Fruit fly (Drosophila melanogaster) whole organism, embryonic: ENCODE data around the gene Rpn1.

ENCODE experiments used
- CG11398 ChIP-seq: fragments of 200-800 bp; sonication (Bioruptor generic); optimal IDR thresholded peaks from 2 replicates; lab custom pipeline; 2016; ENCODE audit warnings: missing biosample characterization, missing genetic modification characterization
- CG11456 ChIP-seq: fragments of 200-800 bp; sonication (Bioruptor generic); IDR thresholded peaks from 3 replicates; pipeline ENCODE4 v1.3.6; 2022; ENCODE audit warnings: missing biosample characterization, missing genetic modification characterization
- CG11504 ChIP-seq: fragments of 200-800 bp; sonication (Bioruptor generic); optimal IDR thresholded peaks from 3 replicates; lab custom pipeline; 2019; ENCODE audit warnings: missing biosample characterization, mild to moderate bottlenecking, missing genetic modification characterization, moderate library complexity
- CG11696 ChIP-seq: fragments of 200-800 bp; sonication (Bioruptor generic); IDR thresholded peaks from 2 replicates; pipeline ENCODE4 v1.3.6; 2022; ENCODE audit warnings: missing biosample characterization, missing genetic modification characterization
- CG12071 ChIP-seq: fragments of 200-800 bp; sonication (Bioruptor generic); optimal IDR thresholded peaks from 3 replicates; lab custom pipeline; 2018; ENCODE audit warnings: missing biosample characterization, mild to moderate bottlenecking, missing genetic modification characterization
- CG13123 ChIP-seq: fragments of 200-800 bp; sonication (Bioruptor generic); optimal IDR thresholded peaks from 2 replicates; lab custom pipeline; 2016; ENCODE audit warnings: missing biosample characterization, missing genetic modification characterization
- CG13624 ChIP-seq: fragments of 200-800 bp; sonication (Bioruptor generic); optimal IDR thresholded peaks from 2 replicates; lab custom pipeline; 2016; ENCODE audit warnings: missing biosample characterization, missing genetic modification characterization
- CG14441 ChIP-seq: fragments of 200-800 bp; sonication (Bioruptor generic); IDR thresholded peaks from 2 replicates; pipeline ENCODE4 v1.3.6; 2022; ENCODE audit warnings: missing biosample characterization, missing genetic modification characterization
- CG17612 ChIP-seq: fragments of 200-800 bp; sonication (Bioruptor generic); IDR thresholded peaks from 2 replicates; pipeline ENCODE4 v1.3.6; 2022; ENCODE audit warnings: missing biosample characterization, missing genetic modification characterization
- CG17912 ChIP-seq: fragments of 200-800 bp; sonication (Bioruptor generic); optimal IDR thresholded peaks from 2 replicates; lab custom pipeline; 2018; ENCODE audit warnings: missing biosample characterization, mild to moderate bottlenecking, missing genetic modification characterization
- CG18599 ChIP-seq: fragments of 200-800 bp; sonication (Bioruptor generic); optimal IDR thresholded peaks from 3 replicates; lab custom pipeline; 2017; ENCODE audit warnings: missing biosample characterization, missing genetic modification characterization, mild to moderate bottlenecking, moderate library complexity, missing genetic modification reagents
- CG34422 ChIP-seq: fragments of 200-800 bp; sonication (Bioruptor generic); IDR thresholded peaks from 3 replicates; pipeline ENCODE4 v1.3.6; 2022; ENCODE audit warnings: missing biosample characterization, missing genetic modification characterization
- CG3726 ChIP-seq: fragments of 200-800 bp; sonication (Bioruptor generic); IDR thresholded peaks from 3 replicates; pipeline ENCODE4, ENCODE4 v1.3.6; 2022; ENCODE audit warnings: missing biosample characterization, missing genetic modification characterization
- CG43689 ChIP-seq: fragments of 200-800 bp; sonication (Bioruptor generic); IDR thresholded peaks from 2 replicates; pipeline ENCODE4 v1.3.6; 2022; ENCODE audit warnings: missing biosample characterization, missing genetic modification characterization
- CG4707 ChIP-seq: fragments of 200-800 bp; sonication (Bioruptor generic); optimal IDR thresholded peaks from 2 replicates; lab custom pipeline; 2018; ENCODE audit warnings: missing biosample characterization, mild to moderate bottlenecking, missing genetic modification characterization, moderate library complexity
- CG4730 ChIP-seq: fragments of 200-800 bp; sonication (Bioruptor generic); IDR thresholded peaks from 2 replicates; pipeline ENCODE4 v1.3.6; 2022; ENCODE audit warnings: missing biosample characterization, missing genetic modification characterization
- CG6791 ChIP-seq: fragments of 200-800 bp; sonication (Bioruptor generic); IDR thresholded peaks from 3 replicates; pipeline ENCODE4 v1.3.6; 2022; ENCODE audit warnings: missing biosample characterization, missing genetic modification characterization; ENCODE audit not compliant: partially characterized antibody
- CG7372 ChIP-seq: fragments of 200-800 bp; sonication (Bioruptor generic); IDR thresholded peaks from 2 replicates; pipeline ENCODE4 v1.3.6; 2022; ENCODE audit warnings: missing biosample characterization, missing genetic modification characterization
- CG7556 ChIP-seq: fragments of 200-800 bp; sonication (Bioruptor generic); optimal IDR thresholded peaks from 2 replicates; lab custom pipeline; 2017; ENCODE audit warnings: missing biosample characterization, mild to moderate bottlenecking, missing genetic modification characterization
- CG7839 ChIP-seq: fragments of 200-800 bp; sonication (Bioruptor generic); optimal IDR thresholded peaks from 3 replicates; lab custom pipeline; 2018; ENCODE audit warnings: missing biosample characterization, mild to moderate bottlenecking, missing genetic modification characterization, moderate library complexity
- CG8281 ChIP-seq: fragments of 200-800 bp; sonication (Bioruptor generic); optimal IDR thresholded peaks from 2 replicates; lab custom pipeline; 2018; ENCODE audit warnings: missing biosample characterization, mild to moderate bottlenecking, missing genetic modification characterization, moderate library complexity
- CG8290 ChIP-seq, 3 experiments: fragments of 200-800 bp; sonication (Bioruptor generic); optimal IDR thresholded peaks; 2 replicates each; lab custom pipeline; 2016 to 2019; ENCODE audit warnings: missing biosample characterization in 3 of 3, missing genetic modification characterization in 3 of 3, mild to moderate bottlenecking in 2 of 3, moderate library complexity in 1 of 3
- CG9727 ChIP-seq: fragments of 200-800 bp; sonication (Bioruptor generic); optimal IDR thresholded peaks from 3 replicates; lab custom pipeline; 2017; ENCODE audit warnings: missing biosample characterization, mild to moderate bottlenecking, missing genetic modification characterization
- Dbx ChIP-seq: fragments of 200-800 bp; sonication (Bioruptor generic); IDR thresholded peaks from 3 replicates; pipeline ENCODE4 v1.3.6; 2022; ENCODE audit warnings: missing biosample characterization, missing genetic modification characterization
- Elba2 ChIP-seq: fragments of 200-800 bp; sonication (Bioruptor generic); optimal IDR thresholded peaks from 3 replicates; lab custom pipeline; 2016; ENCODE audit warnings: missing biosample characterization, missing genetic modification characterization
- HLH4C ChIP-seq: fragments of 200-800 bp; sonication (Bioruptor generic); IDR thresholded peaks from 3 replicates; pipeline ENCODE4 v1.3.6; 2022; ENCODE audit warnings: missing biosample characterization, missing genetic modification characterization; ENCODE audit not compliant: partially characterized antibody
- Hr78 ChIP-seq, 2 experiments: fragments of 200-800 bp in 1 of 2; fragments of >200 bp in 1 of 2; sonication (Bioruptor generic) in 1 of 2; optimal IDR thresholded peaks; 2 replicates each; lab custom pipeline; 2017 to 2019; ENCODE audit warnings: missing biosample characterization in 2 of 2, missing genetic modification characterization in 2 of 2, mild to moderate bottlenecking in 1 of 2, moderate library complexity in 1 of 2
- Optix ChIP-seq: fragments of 200-800 bp; sonication (Bioruptor generic); IDR thresholded peaks from 3 replicates; pipeline ENCODE4 v1.3.6; 2022; ENCODE audit warnings: missing biosample characterization, missing genetic modification characterization
- amos ChIP-seq: fragments of 200-800 bp; sonication (Bioruptor generic); IDR thresholded peaks from 2 replicates; pipeline ENCODE4 v1.3.6; 2022; ENCODE audit warnings: missing biosample characterization, missing genetic modification characterization; ENCODE audit not compliant: partially characterized antibody
- ato ChIP-seq: fragments of 200-800 bp; sonication (Bioruptor generic); IDR thresholded peaks from 2 replicates; pipeline ENCODE4 v1.3.6; 2022; ENCODE audit warnings: missing biosample characterization, missing genetic modification characterization; ENCODE audit not compliant: partially characterized antibody
- dati ChIP-seq: fragments of 200-800 bp; sonication (Bioruptor generic); IDR thresholded peaks from 2 replicates; pipeline ENCODE4 v1.3.6; 2022; ENCODE audit warnings: missing biosample characterization, missing genetic modification characterization
- fd64A ChIP-seq: fragments of 200-800 bp; sonication (Bioruptor generic); optimal IDR thresholded peaks from 3 replicates; lab custom pipeline; 2018; ENCODE audit warnings: missing biosample characterization, mild to moderate bottlenecking, missing genetic modification characterization
- h ChIP-seq: fragments of >200 bp; optimal IDR thresholded peaks from 2 replicates; lab custom pipeline; 2017
- klu ChIP-seq: fragments of 200-800 bp; sonication (Bioruptor generic); IDR thresholded peaks from 2 replicates; pipeline ENCODE4 v1.3.6; 2022; ENCODE audit warnings: missing biosample characterization, missing genetic modification characterization
- knrl ChIP-seq: fragments of 200-800 bp; sonication (Bioruptor generic); IDR thresholded peaks from 3 replicates; pipeline ENCODE4 v1.3.6; 2022; ENCODE audit warnings: missing biosample characterization, missing genetic modification characterization; ENCODE audit not compliant: partially characterized antibody
- lab ChIP-seq: fragments of 200-800 bp; sonication (Bioruptor generic); optimal IDR thresholded peaks from 3 replicates; lab custom pipeline; 2017; ENCODE audit warnings: missing biosample characterization, missing genetic modification characterization, mild to moderate bottlenecking, moderate library complexity, missing genetic modification reagents
- lmd ChIP-seq: fragments of 200-800 bp; sonication (Bioruptor generic); IDR thresholded peaks from 2 replicates; pipeline ENCODE4 v1.3.6; 2022; ENCODE audit warnings: missing biosample characterization, missing genetic modification characterization
- nerfin-2 ChIP-seq: fragments of 200-800 bp; sonication (Bioruptor generic); IDR thresholded peaks from 2 replicates; pipeline ENCODE4 v1.3.6; 2022; ENCODE audit warnings: missing biosample characterization, missing genetic modification characterization; ENCODE audit not compliant: partially characterized antibody
- org-1 ChIP-seq: fragments of 200-800 bp; sonication (Bioruptor generic); optimal IDR thresholded peaks from 2 replicates; lab custom pipeline; 2017; ENCODE audit warnings: missing biosample characterization, missing genetic modification characterization
- p53 ChIP-seq: fragments of 200-800 bp; sonication (Bioruptor generic); optimal IDR thresholded peaks from 2 replicates; lab custom pipeline; 2016; ENCODE audit warnings: missing biosample characterization, missing genetic modification characterization
- pnt ChIP-seq: fragments of 200-800 bp; sonication (Bioruptor generic); optimal IDR thresholded peaks from 3 replicates; lab custom pipeline; 2016; ENCODE audit warnings: missing biosample characterization, missing genetic modification characterization
- pzg ChIP-seq: fragments of 200-800 bp; sonication (Bioruptor generic); optimal IDR thresholded peaks from 3 replicates; lab custom pipeline; 2018; ENCODE audit warnings: missing biosample characterization, mild to moderate bottlenecking, missing genetic modification characterization, moderate library complexity
- ranshi ChIP-seq: fragments of 200-800 bp; sonication (Bioruptor generic); IDR thresholded peaks from 2 replicates; pipeline ENCODE4 v1.3.6; 2022; ENCODE audit warnings: missing biosample characterization, missing genetic modification characterization
- repo ChIP-seq: fragments of 200-800 bp; sonication (Bioruptor generic); optimal IDR thresholded peaks from 2 replicates; lab custom pipeline; 2016; ENCODE audit warnings: missing biosample characterization, missing genetic modification characterization
- sisA ChIP-seq: fragments of 200-800 bp; sonication (Bioruptor generic); IDR thresholded peaks from 2 replicates; pipeline ENCODE4 v1.3.6; 2022; ENCODE audit warnings: missing biosample characterization, missing genetic modification characterization
- stc ChIP-seq: fragments of 200-800 bp; sonication (Bioruptor generic); IDR thresholded peaks from 2 replicates; pipeline ENCODE4 v1.3.6; 2022; ENCODE audit warnings: missing biosample characterization, missing genetic modification characterization
- zf30C ChIP-seq: fragments of 200-800 bp; sonication (Bioruptor generic); optimal IDR thresholded peaks from 3 replicates; lab custom pipeline; 2018; ENCODE audit warnings: missing biosample characterization, mild to moderate bottlenecking, missing genetic modification characterization

The Rpn1 gene

DNA sequence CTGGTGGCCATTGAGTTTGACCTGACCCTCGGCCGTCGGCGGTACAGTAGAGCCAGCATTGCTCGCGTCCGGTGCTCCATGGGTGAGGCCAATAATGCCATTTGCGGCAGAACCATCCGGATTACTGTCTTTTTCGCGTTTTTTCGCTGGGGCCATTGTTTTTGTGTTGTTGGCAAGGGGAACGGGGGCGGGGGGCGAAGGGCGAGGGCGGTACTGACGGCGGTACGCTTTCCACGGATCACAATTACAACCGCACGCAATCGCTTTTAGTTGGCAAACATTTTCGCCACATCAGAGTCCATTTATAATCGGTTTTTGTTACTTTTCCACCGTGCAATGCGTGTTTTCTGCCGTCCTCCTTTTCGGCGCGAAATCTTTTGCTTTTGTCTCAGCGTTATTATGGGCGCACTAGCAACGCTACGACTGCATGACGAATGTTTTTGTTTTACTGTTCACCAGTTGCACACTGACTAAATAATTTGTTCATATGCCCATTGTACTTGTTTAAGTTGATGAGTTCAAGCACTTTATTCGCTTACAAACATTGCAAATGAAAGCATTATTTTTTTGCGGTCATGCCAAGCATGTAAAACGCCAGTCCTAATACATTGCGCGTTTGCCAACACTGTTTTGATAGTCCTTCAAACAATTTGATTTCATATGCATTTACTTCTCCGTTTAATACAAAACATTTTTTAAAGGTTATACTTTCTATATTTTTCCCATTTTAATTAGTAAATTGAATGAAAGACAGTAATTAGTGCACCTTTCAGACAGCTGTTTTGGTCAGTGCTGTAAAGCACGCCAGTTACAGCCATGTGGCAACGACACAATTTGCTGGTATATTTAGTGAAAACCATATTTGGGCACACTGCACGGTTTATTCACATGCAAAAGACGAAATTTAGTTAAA, 8.2 kb downstream of the Rpn1 start, which contains the start of gene Pfdn6 (continued):
- TF ChIP-seq stc: 0 out of 2 replicates have a peak, but pooled peaks have one; percentile 10
- 0 out of 2 replicates have a peak, but pooled peaks have one; percentile 33 for TF ChIP-seq ranshi
- TF ChIP-seq CG34422 (GFP tag; lab: Robert Waterston, UW): peak; percentile 71; the same call in 1 of the 3 replicates
- no peak for TF ChIP-seq CG12071
- peak; percentile 63; the same call in 1 of the 2 replicates for TF ChIP-seq amos (GFP tag; lab: Robert Waterston, UW)
- TF ChIP-seq CG4707 (GFP tag; lab: Kevin White, UChicago): no peak
- TF ChIP-seq CG14441: peak; percentile 76
- TF ChIP-seq pnt: peak; percentile 44
- TF ChIP-seq CG17612 (GFP tag; lab: Robert Waterston, UW): no peak
- no peak for TF ChIP-seq CG43689 (GFP tag; lab: Robert Waterston, UW)
- TF ChIP-seq CG7372 (GFP tag; lab: Robert Waterston, UW): peak; percentile 67
- TF ChIP-seq CG11696 (GFP tag; lab: Robert Waterston, UW): peak; percentile 42; the same call in 1 of the 2 replicates
- no peak for TF ChIP-seq Hr78 (GFP tag; optimal IDR thresholded peaks at IDR 0.05; lab: Kevin White, UChicago)
- no peak for TF ChIP-seq CG11504 (tag; lab: Kevin White, UChicago)
- peak; percentile 50; the same call in 1 of the 3 replicates for TF ChIP-seq CG11456 (GFP tag; lab: Robert Waterston, UW)
- TF ChIP-seq CG17912 (GFP tag; lab: Kevin White, UChicago): peak; percentile 7
- TF ChIP-seq pzg: peak; percentile 85
- 0 out of 2 replicates have a peak, but pooled peaks have one; percentile 39 for TF ChIP-seq dati (GFP tag; lab: Robert Waterston, UW)
- peak; percentile 23 for TF ChIP-seq Elba2 (GFP tag; lab: Kevin White, UChicago)
- peak; percentile 80 for TF ChIP-seq klu (GFP tag; lab: Robert Waterston, UW)
- peak; percentile 79 for TF ChIP-seq CG9727 (GFP tag; lab: Kevin White, UChicago)
- peak; percentile 82 for TF ChIP-seq CG8290 (GFP tag; optimal IDR thresholded peaks at IDR 0.05; lab: Kevin White, UChicago)
- peak; percentile 68 to 77 for TF ChIP-seq CG8290 (tag; optimal IDR thresholded peaks at IDR 0.05; lab: Kevin White, UChicago)
- TF ChIP-seq h (lab: Kevin White, UChicago): no peak
- peak; percentile 76 for TF ChIP-seq nerfin-2 (GFP tag; lab: Robert Waterston, UW)
- peak; percentile 52 for TF ChIP-seq repo (GFP tag; lab: Kevin White, UChicago)
- peak; percentile 69; the same call in 1 of the 3 replicates for TF ChIP-seq CG3726
- TF ChIP-seq org-1: no peak
- peak; percentile 71 for TF ChIP-seq CG4730 (GFP tag; lab: Robert Waterston, UW)
- TF ChIP-seq ato (GFP tag; lab: Robert Waterston, UW): peak; percentile 54
- no peak for TF ChIP-seq p53 (GFP tag; lab: Kevin White, UChicago)
- TF ChIP-seq Dbx (GFP tag; lab: Robert Waterston, UW): peak; percentile 79
- no peak for TF ChIP-seq CG18599
- TF ChIP-seq CG6791 (GFP tag; lab: Robert Waterston, UW): peak; percentile 70; the same call in 1 of the 3 replicates
- TF ChIP-seq CG8281 (tag; lab: Kevin White, UChicago): no peak
- TF ChIP-seq Optix: peak; percentile 89
- peak; percentile 90 for TF ChIP-seq lmd
- TF ChIP-seq CG11398 (GFP tag; lab: Kevin White, UChicago): peak; percentile 29
- TF ChIP-seq CG7839 (tag; lab: Kevin White, UChicago): no peak
- TF ChIP-seq zf30C (GFP tag; lab: Kevin White, UChicago): no peak
- TF ChIP-seq knrl (GFP tag; lab: Robert Waterston, UW): peak; percentile 84
- peak; percentile 6 for TF ChIP-seq fd64A (GFP tag; lab: Kevin White, UChicago)
- TF ChIP-seq CG13123 (GFP tag; lab: Kevin White, UChicago): peak; percentile 13
- no peak for TF ChIP-seq lab (GFP tag; lab: Kevin White, UChicago)
- peak; percentile 64 for TF ChIP-seq CG7556 (GFP tag; lab: Kevin White, UChicago)
- peak; percentile 72 for TF ChIP-seq CG13624
- peak; percentile 91 for TF ChIP-seq sisA (GFP tag; lab: Robert Waterston, UW)
- peak; percentile 82 for TF ChIP-seq HLH4C (GFP tag; lab: Robert Waterston, UW)
